Fruit fly (Drosophila melanogaster) whole organism, prepupa: ENCODE data around the gene Trc8.

Experiments
- CG10631 ChIP-seq: fragments of 200-800 bp; sonication (Bioruptor generic); optimal IDR thresholded peaks from 2 replicates; lab custom pipeline; 2016; ENCODE audit warnings: missing biosample characterization, missing genetic modification characterization
- CG11294 ChIP-seq: fragments of 200-800 bp; sonication (Bioruptor generic); IDR thresholded peaks from 2 replicates; pipeline ENCODE4 v1.3.6; 2022; ENCODE audit warnings: missing biosample characterization, missing genetic modification characterization
- CG11762 ChIP-seq: fragments of 200-800 bp; sonication (Bioruptor generic); optimal IDR thresholded peaks from 3 replicates; lab custom pipeline; 2016; ENCODE audit warnings: missing biosample characterization, missing genetic modification characterization; ENCODE audit not compliant: insufficient read depth
- CG11902 ChIP-seq: fragments of 200-800 bp; sonication (Bioruptor generic); optimal IDR thresholded peaks from 3 replicates; lab custom pipeline; 2016; ENCODE audit warnings: missing biosample characterization, missing genetic modification characterization
- CG15336 ChIP-seq: fragments of 200-800 bp; sonication (Bioruptor generic); IDR thresholded peaks from 2 replicates; pipeline ENCODE4 v1.3.6; 2022; ENCODE audit warnings: missing biosample characterization, missing genetic modification characterization
- CG1621 ChIP-seq: fragments of 200-800 bp; sonication (Bioruptor generic); optimal IDR thresholded peaks from 3 replicates; lab custom pipeline; 2018; ENCODE audit warnings: missing biosample characterization, mild to moderate bottlenecking, missing genetic modification characterization
- CG3032 ChIP-seq: fragments of 200-800 bp; optimal IDR thresholded peaks from 2 replicates; lab custom pipeline; 2019; ENCODE audit warnings: missing biosample characterization, mild to moderate bottlenecking, missing genetic modification characterization, moderate library complexity
- CG34406 ChIP-seq: fragments of 200-800 bp; sonication (Bioruptor generic); optimal IDR thresholded peaks from 3 replicates; lab custom pipeline; 2016; ENCODE audit warnings: missing biosample characterization, missing genetic modification characterization
- CG3919 ChIP-seq: fragments of 200-800 bp; sonication (Bioruptor generic); optimal IDR thresholded peaks from 3 replicates; lab custom pipeline; 2016; ENCODE audit warnings: missing biosample characterization, missing genetic modification characterization
- CG4318 ChIP-seq: fragments of 200-800 bp; sonication (Bioruptor generic); optimal IDR thresholded peaks from 3 replicates; lab custom pipeline; 2017; ENCODE audit warnings: missing biosample characterization, mild to moderate bottlenecking, missing genetic modification characterization
- CG6163 ChIP-seq: fragments of 200-800 bp; sonication (Bioruptor generic); IDR thresholded peaks from 3 replicates; pipeline ENCODE4 v1.3.6; 2022; ENCODE audit warnings: missing biosample characterization, missing genetic modification characterization
- CG6276 ChIP-seq: fragments of 200-800 bp; sonication (Bioruptor generic); optimal IDR thresholded peaks from 2 replicates; lab custom pipeline; 2017; ENCODE audit warnings: missing biosample characterization, mild to moderate bottlenecking, missing genetic modification characterization
- CG6792 ChIP-seq: fragments of 200-800 bp; sonication (Bioruptor generic); optimal IDR thresholded peaks from 3 replicates; lab custom pipeline; 2016; ENCODE audit warnings: missing biosample characterization, missing genetic modification characterization
- CG6808 ChIP-seq: fragments of 200-800 bp; sonication (Bioruptor generic); optimal IDR thresholded peaks from 3 replicates; lab custom pipeline; 2017; ENCODE audit warnings: missing biosample characterization, missing genetic modification characterization, mild to moderate bottlenecking, moderate library complexity, missing genetic modification reagents
- CG6854 ChIP-seq: fragments of 200-800 bp; sonication (Bioruptor generic); optimal IDR thresholded peaks from 2 replicates; lab custom pipeline; 2017; ENCODE audit warnings: missing biosample characterization, mild to moderate bottlenecking, missing genetic modification characterization
- CG7368 ChIP-seq: fragments of 200-800 bp; sonication (Bioruptor generic); optimal IDR thresholded peaks from 3 replicates; lab custom pipeline; 2016; ENCODE audit warnings: missing biosample characterization, missing genetic modification characterization
- CG8632 ChIP-seq: fragments of 200-800 bp; sonication (Bioruptor generic); optimal IDR thresholded peaks from 3 replicates; lab custom pipeline; 2016; ENCODE audit warnings: missing biosample characterization, missing genetic modification characterization
- CG9139 ChIP-seq: fragments of 200-800 bp; sonication (Bioruptor generic); optimal IDR thresholded peaks from 3 replicates; lab custom pipeline; 2017; ENCODE audit warnings: missing biosample characterization, mild to moderate bottlenecking, missing genetic modification characterization
- Eip75B ChIP-seq: fragments of 200-800 bp; sonication (Bioruptor generic); optimal IDR thresholded peaks from 3 replicates; lab custom pipeline; 2016; ENCODE audit warnings: missing biosample characterization, missing genetic modification characterization
- Eip78C ChIP-seq: fragments of 200-800 bp; sonication (Bioruptor generic); peaks from one replicate; lab custom pipeline; 2016; ENCODE audit warnings: missing biosample characterization, missing genetic modification characterization
- Eip93F ChIP-seq: fragments of 200-800 bp; sonication (Bioruptor generic); optimal IDR thresholded peaks from 2 replicates; lab custom pipeline; 2016; ENCODE audit warnings: missing biosample characterization, mild to moderate bottlenecking, missing genetic modification characterization
- Ets96B ChIP-seq: fragments of 200-800 bp; optimal IDR thresholded peaks from 2 replicates; lab custom pipeline; 2019; ENCODE audit warnings: missing biosample characterization, mild to moderate bottlenecking, missing genetic modification characterization, moderate library complexity
- Gug ChIP-seq: fragments of 200-800 bp; sonication (Bioruptor generic); IDR thresholded peaks from 2 replicates; pipeline ENCODE4 v1.3.6; 2022; ENCODE audit warnings: missing biosample characterization, missing genetic modification characterization
- Hr38 ChIP-seq: sonication (Bioruptor generic); optimal IDR thresholded peaks from 2 replicates; lab custom pipeline; 2016; ENCODE audit warnings: missing biosample characterization, missing genetic modification characterization
- Hr39 ChIP-seq: fragments of 200-800 bp; sonication (Bioruptor generic); optimal IDR thresholded peaks from 2 replicates; lab custom pipeline; 2016; ENCODE audit warnings: missing biosample characterization, missing genetic modification characterization
- Hr4 ChIP-seq: fragments of 200-800 bp; sonication (Bioruptor generic); optimal IDR thresholded peaks from 3 replicates; lab custom pipeline; 2016; ENCODE audit warnings: missing biosample characterization, missing genetic modification characterization
- Met ChIP-seq: fragments of 200-800 bp; sonication (Bioruptor generic); optimal IDR thresholded peaks from 3 replicates; lab custom pipeline; 2016; ENCODE audit warnings: missing biosample characterization, missing genetic modification characterization
- Sox14 ChIP-seq: fragments of 200-800 bp; sonication (Bioruptor generic); optimal IDR thresholded peaks from 3 replicates; lab custom pipeline; 2016; ENCODE audit warnings: missing biosample characterization, missing genetic modification characterization
- achi ChIP-seq: fragments of 200-800 bp; sonication (Bioruptor generic); optimal IDR thresholded peaks from 3 replicates; lab custom pipeline; 2016; ENCODE audit warnings: missing biosample characterization, missing genetic modification characterization
- acj6 ChIP-seq: fragments of 200-800 bp; sonication (Bioruptor generic); optimal IDR thresholded peaks from 3 replicates; lab custom pipeline; 2016; ENCODE audit warnings: missing biosample characterization, missing genetic modification characterization
- dsx ChIP-seq: fragments of 200-800 bp; optimal IDR thresholded peaks from 3 replicates; lab custom pipeline; 2019; ENCODE audit warnings: missing biosample characterization, mild to moderate bottlenecking, missing genetic modification characterization, moderate library complexity; ENCODE audit not compliant: poor library complexity, severe bottlenecking
- eg ChIP-seq: fragments of 200-800 bp; sonication (Bioruptor generic); IDR thresholded peaks from 3 replicates; pipeline ENCODE4 v1.3.6; 2022; ENCODE audit warnings: missing biosample characterization, missing genetic modification characterization
- esn ChIP-seq: fragments of 200-800 bp; sonication (Bioruptor generic); optimal IDR thresholded peaks from 2 replicates; lab custom pipeline; 2016; ENCODE audit warnings: missing biosample characterization, mild to moderate bottlenecking, missing genetic modification characterization, moderate library complexity
- fd59A ChIP-seq: fragments of 200-800 bp; sonication (Bioruptor generic); optimal IDR thresholded peaks from 2 replicates; lab custom pipeline; 2017; ENCODE audit warnings: missing biosample characterization, mild to moderate bottlenecking, missing genetic modification characterization, missing genetic modification reagents
- lz ChIP-seq: fragments of 200-800 bp; sonication (Bioruptor generic); optimal IDR thresholded peaks from 3 replicates; lab custom pipeline; 2016; ENCODE audit warnings: missing biosample characterization, missing genetic modification characterization
- pdm3 ChIP-seq: fragments of 200-800 bp; sonication (Bioruptor generic); optimal IDR thresholded peaks from 3 replicates; lab custom pipeline; 2016; ENCODE audit warnings: missing biosample characterization, missing genetic modification characterization
- salr ChIP-seq, 2 experiments: fragments of 200-800 bp; sonication (Bioruptor generic); optimal IDR thresholded peaks; 3 replicates each; lab custom pipeline; 2016 to 2018; ENCODE audit warnings: missing biosample characterization in 2 of 2, missing genetic modification characterization in 2 of 2, mild to moderate bottlenecking in 1 of 2
- spab ChIP-seq: fragments of 200-800 bp; sonication (Bioruptor generic); optimal IDR thresholded peaks from 2 replicates; lab custom pipeline; 2017; ENCODE audit warnings: missing biosample characterization, mild to moderate bottlenecking, missing genetic modification characterization, missing genetic modification reagents
- ss ChIP-seq, 2 experiments: fragments of 200-800 bp; sonication (Bioruptor generic); optimal IDR thresholded peaks; 2 replicates in 1 of 2; 3 replicates in 1 of 2; lab custom pipeline; 2017 to 2018; ENCODE audit warnings: mild to moderate bottlenecking in 2 of 2, missing biosample characterization in 2 of 2, missing genetic modification characterization in 2 of 2, moderate library complexity in 1 of 2
- svp ChIP-seq: fragments of 200-800 bp; sonication (Bioruptor generic); peaks from one replicate; lab custom pipeline; 2016; ENCODE audit warnings: missing biosample characterization, missing genetic modification characterization
- topi ChIP-seq: fragments of 200-800 bp; sonication (Bioruptor generic); optimal IDR thresholded peaks from 3 replicates; lab custom pipeline; 2016; ENCODE audit warnings: missing biosample characterization, missing genetic modification characterization
- vri ChIP-seq: fragments of 200-800 bp; sonication (Bioruptor generic); optimal IDR thresholded peaks from 3 replicates; lab custom pipeline; 2016; ENCODE audit warnings: missing biosample characterization, mild to moderate bottlenecking, missing genetic modification characterization

Gene Trc8

dm6 chr3R:29506581-29506980 lies 3.0 kb upstream of the Trc8 start:
- TF ChIP-seq Eip75B (peak; percentile 27), Sox14 (no peak), topi (peak; percentile 22), Ets96B (tag; lab: Kevin White, UChicago) (peak; percentile 80), Met (GFP tag; lab: Kevin White, UChicago) (peak; percentile 2), acj6 (GFP tag; lab: Kevin White, UChicago) (peak; percentile 24), eg (peak; percentile 49; the same call in 2 of the 3 replicates), CG11902 (GFP tag; lab: Kevin White, UChicago) (peak; percentile 13), CG6276 (GFP tag; lab: Kevin White, UChicago) (no peak), dsx (peak; percentile 12), CG6808 (GFP tag; lab: Kevin White, UChicago) (peak; percentile 53), CG7368 (GFP tag; lab: Kevin White, UChicago) (peak; percentile 5), CG8632 (GFP tag; lab: Kevin White, UChicago) (peak; percentile 36), achi (GFP tag; lab: Kevin White, UChicago) (peak; percentile 16), lz (GFP tag; lab: Kevin White, UChicago) (peak; percentile 42), spab (peak; percentile 7), Hr4 (no peak), CG1621 (tag; lab: Kevin White, UChicago) (peak; percentile 28), CG6163 (GFP tag; lab: Robert Waterston, UW) (peak; percentile 77), CG11762 (GFP tag; lab: Kevin White, UChicago) (peak; percentile 2), esn (GFP tag; lab: Kevin White, UChicago) (peak; percentile 43), ss (GFP tag; optimal IDR thresholded peaks at IDR 0.05; lab: Kevin White, UChicago) (peak; percentile 5 to 67), Hr38 (no peak), CG6854 (GFP tag; lab: Kevin White, UChicago) (no peak), CG6792 (GFP tag; lab: Kevin White, UChicago) (peak; percentile 64), Gug (GFP tag; lab: Robert Waterston, UW) (no peak), CG11294 (GFP tag; lab: Robert Waterston, UW) (peak; percentile 30; the same call in 1 of the 2 replicates), CG3032 (tag; lab: Kevin White, UChicago) (peak; percentile 78), CG34406 (GFP tag; lab: Kevin White, UChicago) (peak; percentile 13), CG10631 (GFP tag; lab: Kevin White, UChicago) (peak; percentile 48), CG9139 (GFP tag; lab: Kevin White, UChicago) (no peak), vri (GFP tag; lab: Kevin White, UChicago) (no peak), fd59A (peak; percentile 1), CG3919 (GFP tag; lab: Kevin White, UChicago) (peak; percentile 51), salr (GFP tag; optimal IDR thresholded peaks at IDR 0.05; lab: Kevin White, UChicago) (peak in 1 of 2 experiments; percentile 6), Hr39 (peak; percentile 15), Eip78C (peak; percentile 80), svp (no peak), CG15336 (GFP tag; lab: Robert Waterston, UW) (no peak), Eip93F (GFP tag; lab: Kevin White, UChicago) (peak; percentile 28)
- TF ChIP-seq, all 60 proteins: peak for 30

- TF ChIP-seq CG8632 (GFP tag; lab: Kevin White, UChicago) (no peak), eg (no peak), CG11902 (GFP tag; lab: Kevin White, UChicago) (no peak), CG7368 (GFP tag; lab: Kevin White, UChicago) (no peak), pdm3 (GFP tag; lab: Kevin White, UChicago) (no peak), Hr39 (no peak), CG15336 (GFP tag; lab: Robert Waterston, UW) (no peak), CG6808 (GFP tag; lab: Kevin White, UChicago) (no peak), spab (no peak), dsx (no peak), CG4318 (GFP tag; lab: Kevin White, UChicago) (no peak), Met (GFP tag; lab: Kevin White, UChicago) (no peak)
Measured at dm6 chr3R:29502978-29503377, 619 bp downstream of the Trc8 start.
